Worm (Caenorhabditis elegans) whole organism, late embryonic: Measurements from ENCODE around the gene T25B9.9.

Experiments used
- F13H6.1 ChIP-seq: sonication (generic microtip); optimal IDR thresholded peaks from 2 replicates; lab custom pipeline; 2016; ENCODE audit warnings: missing genetic modification characterization, missing compliant biosample characterization
- K02D7.2 ChIP-seq: sonication (generic microtip); optimal IDR thresholded peaks from 2 replicates; lab custom pipeline; 2017; ENCODE audit warnings: mild to moderate bottlenecking, missing genetic modification characterization, missing compliant biosample characterization
- T23F11.4 ChIP-seq: fragments of 200-800 bp; sonication (Bioruptor generic); optimal IDR thresholded peaks from 2 replicates; lab custom pipeline; 2018; ENCODE audit warnings: mild to moderate bottlenecking, missing genetic modification characterization, missing compliant biosample characterization
- ahr-1 ChIP-seq: sonication (generic microtip); optimal IDR thresholded peaks from 2 replicates; lab custom pipeline; 2016; ENCODE audit warnings: missing genetic modification characterization, missing compliant biosample characterization
- ama-1 ChIP-seq: fragments of 150-350 bp; optimal IDR thresholded peaks from 2 replicates; lab custom pipeline; 2014
- ceh-14 ChIP-seq: sonication (generic microtip); optimal IDR thresholded peaks from 2 replicates; lab custom pipeline; 2016; ENCODE audit warnings: missing genotype, missing genetic modification characterization, missing compliant biosample characterization
- ceh-2 ChIP-seq: sonication (generic microtip); optimal IDR thresholded peaks from 2 replicates; lab custom pipeline; 2016; ENCODE audit warnings: missing genotype, missing genetic modification characterization, missing compliant biosample characterization
- ceh-45 ChIP-seq: fragments of 200-800 bp; sonication (Bioruptor generic); IDR thresholded peaks from 2 replicates; pipeline ENCODE4 v1.3.6; 2022; ENCODE audit warnings: missing genetic modification reagents, missing genetic modification characterization, missing compliant biosample characterization
- ceh-48 ChIP-seq: sonication (generic microtip); optimal IDR thresholded peaks from 2 replicates; lab custom pipeline; 2016; ENCODE audit warnings: missing genetic modification characterization, inconsistent platforms, missing compliant biosample characterization
- che-1 ChIP-seq: sonication (generic microtip); optimal IDR thresholded peaks from 2 replicates; lab custom pipeline; 2016; ENCODE audit warnings: mild to moderate bottlenecking, missing genetic modification characterization, missing compliant biosample characterization
- elt-2 ChIP-seq: sonication (generic microtip); optimal IDR thresholded peaks from 2 replicates; lab custom pipeline; 2016; ENCODE audit warnings: missing genetic modification reagents, missing genetic modification characterization, missing compliant biosample characterization
- elt-4 ChIP-seq: sonication (generic microtip); optimal IDR thresholded peaks from 2 replicates; lab custom pipeline; 2016; ENCODE audit warnings: missing genetic modification characterization, missing compliant biosample characterization
- ets-4 ChIP-seq: sonication (generic microtip); optimal IDR thresholded peaks from 2 replicates; lab custom pipeline; 2016; ENCODE audit warnings: missing genetic modification characterization, missing compliant biosample characterization
- eyg-1 ChIP-seq: sonication (generic microtip); optimal IDR thresholded peaks from 2 replicates; lab custom pipeline; 2016; ENCODE audit warnings: missing genotype, missing genetic modification characterization, missing compliant biosample characterization
- fax-1 ChIP-seq: sonication (generic microtip); optimal IDR thresholded peaks from 2 replicates; lab custom pipeline; 2016; ENCODE audit warnings: missing genotype, missing genetic modification characterization, missing compliant biosample characterization
- fkh-10 ChIP-seq: fragments of 150-350 bp; optimal IDR thresholded peaks from 2 replicates; lab custom pipeline; 2014; ENCODE audit warnings: missing biosample characterization, missing genetic modification reagents, missing genetic modification characterization
- fkh-6 ChIP-seq: sonication (generic microtip); optimal IDR thresholded peaks from 2 replicates; lab custom pipeline; 2016; ENCODE audit warnings: missing genetic modification characterization, missing compliant biosample characterization
- gmeb-2 ChIP-seq: sonication (generic microtip); optimal IDR thresholded peaks from 2 replicates; lab custom pipeline; 2016; ENCODE audit warnings: missing genetic modification characterization, inconsistent platforms, missing compliant biosample characterization
- hlh-15 ChIP-seq: sonication (generic microtip); optimal IDR thresholded peaks from 2 replicates; lab custom pipeline; 2016; ENCODE audit warnings: missing genetic modification characterization, missing compliant biosample characterization
- hlh-30 ChIP-seq: sonication (generic microtip); optimal IDR thresholded peaks from 2 replicates; lab custom pipeline; 2017; ENCODE audit warnings: antibody characterized with exemption, missing genetic modification characterization, missing compliant biosample characterization; ENCODE audit not compliant: insufficient read depth
- hlh-8 ChIP-seq: sonication (generic microtip); optimal IDR thresholded peaks from 2 replicates; lab custom pipeline; 2016; ENCODE audit warnings: missing genotype, missing genetic modification characterization, missing compliant biosample characterization
- lin-11 ChIP-seq: fragments of 200-800 bp; sonication (Bioruptor generic); optimal IDR thresholded peaks from 2 replicates; lab custom pipeline; 2018; ENCODE audit warnings: mild to moderate bottlenecking, missing genetic modification characterization, missing compliant biosample characterization
- madf-2 ChIP-seq: sonication (generic microtip); optimal IDR thresholded peaks from 2 replicates; lab custom pipeline; 2017; ENCODE audit warnings: missing genetic modification characterization, missing compliant biosample characterization
- nhr-11 ChIP-seq: fragments of 150-350 bp; optimal IDR thresholded peaks from 2 replicates; lab custom pipeline; 2014; ENCODE audit warnings: missing biosample characterization, missing genetic modification characterization
- nhr-232 ChIP-seq: sonication (generic microtip); optimal IDR thresholded peaks from 2 replicates; lab custom pipeline; 2016; ENCODE audit warnings: missing genetic modification characterization, missing compliant biosample characterization
- pat-9 ChIP-seq: fragments of 200-800 bp; sonication (Bioruptor generic); optimal IDR thresholded peaks from 2 replicates; lab custom pipeline; 2018; ENCODE audit warnings: mild to moderate bottlenecking, missing genetic modification characterization, moderate library complexity, missing compliant biosample characterization
- pha-4 ChIP-seq: fragments of 150-350 bp; optimal IDR thresholded peaks from 2 replicates; lab custom pipeline; 2018; ENCODE audit warnings: missing biosample characterization, missing genetic modification reagents, missing genetic modification characterization
- pqm-1 ChIP-seq: sonication (generic microtip); optimal IDR thresholded peaks from 2 replicates; lab custom pipeline; 2016; ENCODE audit warnings: missing genetic modification characterization, missing compliant biosample characterization
- pros-1 ChIP-seq: fragments of 150-350 bp; optimal IDR thresholded peaks from 2 replicates; lab custom pipeline; 2014; ENCODE audit warnings: missing biosample characterization, missing genetic modification reagents, missing genetic modification characterization
- ref-2 ChIP-seq: sonication (generic microtip); optimal IDR thresholded peaks from 2 replicates; lab custom pipeline; 2016; ENCODE audit warnings: missing genetic modification characterization, missing compliant biosample characterization
- sdc-2 ChIP-seq: sonication (generic microtip); optimal IDR thresholded peaks from 2 replicates; lab custom pipeline; 2016; ENCODE audit warnings: missing genotype, missing genetic modification characterization, missing compliant biosample characterization
- syd-9 ChIP-seq: sonication (generic microtip); optimal IDR thresholded peaks from 2 replicates; lab custom pipeline; 2016; ENCODE audit warnings: mild to moderate bottlenecking, missing genetic modification characterization, moderate library complexity, missing compliant biosample characterization
- tbx-7 ChIP-seq: sonication (generic microtip); optimal IDR thresholded peaks from 2 replicates; lab custom pipeline; 2016; ENCODE audit warnings: missing genotype, missing genetic modification characterization, missing compliant biosample characterization
- ttx-3 ChIP-seq: sonication (generic microtip); optimal IDR thresholded peaks from 2 replicates; lab custom pipeline; 2016; ENCODE audit warnings: missing genetic modification reagents, missing genetic modification characterization, missing compliant biosample characterization
- unc-42 ChIP-seq: sonication (generic microtip); optimal IDR thresholded peaks from 2 replicates; lab custom pipeline; 2016; ENCODE audit warnings: missing genotype, missing genetic modification characterization, missing compliant biosample characterization
- unc-55 ChIP-seq: sonication (generic microtip); optimal IDR thresholded peaks from 2 replicates; lab custom pipeline; 2017; ENCODE audit warnings: missing biosample characterization, missing genetic modification reagents, missing genetic modification characterization

Gene T25B9.9

DNA sequence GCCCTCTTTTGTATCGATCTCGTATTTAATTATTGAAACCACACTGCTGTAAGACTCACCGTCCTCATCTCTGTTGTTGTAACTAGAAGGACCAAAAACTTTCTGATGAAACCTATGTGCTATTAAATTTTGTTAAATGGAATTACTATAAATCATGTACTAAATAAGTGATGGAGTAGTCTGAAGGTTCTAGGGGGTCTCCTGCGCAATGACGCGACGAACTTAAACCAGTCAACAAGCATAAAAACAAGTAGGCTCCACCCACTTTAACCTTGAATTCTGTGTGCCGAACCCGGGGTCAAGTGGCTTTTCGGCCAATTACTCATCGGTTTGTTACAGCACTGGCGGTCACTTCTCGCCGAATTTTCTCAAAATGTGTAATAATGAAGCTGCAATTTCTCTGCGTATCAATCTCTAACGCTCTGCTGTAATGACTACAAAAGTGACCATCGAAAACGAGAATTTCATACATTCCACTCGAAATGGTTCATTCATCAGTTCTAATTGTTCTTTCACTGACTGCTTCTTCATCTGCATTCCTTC lies 32.4 kb upstream of the T25B9.9 start, which contains the start of gene grl-21:
Gene grl-21 (plus strand): TSS at position 464 of the 543 bp plus-strand sequence.
- TF ChIP-seq ama-1 (lab: Kevin White, UChicago) (no peak), pqm-1 (no peak), nhr-11 (tag; lab: Kevin White, UChicago) (no peak), unc-42 (tag; lab: Kevin White, UChicago) (no peak), hlh-15 (no peak), F13H6.1 (tag; lab: Kevin White, UChicago) (no peak), ref-2 (no peak)

DNA sequence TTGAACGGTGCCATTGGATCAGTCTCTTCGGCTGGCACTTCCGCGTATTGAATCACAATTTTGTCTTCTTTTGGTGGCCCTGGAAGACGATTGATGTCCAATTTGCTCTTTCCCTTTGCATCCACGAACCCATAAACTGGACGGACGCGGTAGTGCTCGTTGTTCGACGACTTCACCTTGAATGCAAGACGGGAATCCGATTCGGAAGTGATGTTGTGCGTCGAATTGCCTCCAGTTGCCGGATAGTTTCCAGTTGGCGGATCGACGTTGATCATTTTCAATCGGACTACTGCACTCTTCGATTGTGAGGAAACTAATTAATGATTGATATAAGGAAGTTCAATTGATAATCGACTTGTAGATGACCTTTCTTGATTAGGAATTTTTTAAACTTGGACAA lies 31.1 kb upstream of the T25B9.9 start, which contains the start of gene ssp-34:
Gene ssp-34 (minus strand): TSS at position 275 of the 400 bp plus-strand sequence.
- TF ChIP-seq fkh-6 (tag; lab: Kevin White, UChicago), result no peak
- TF ChIP-seq unc-42 (tag; lab: Kevin White, UChicago), result no peak
- no peak for TF ChIP-seq K02D7.2 (tag; lab: Kevin White, UChicago)
- TF ChIP-seq ttx-3 (tag; lab: Kevin White, UChicago), result no peak
- no peak for TF ChIP-seq madf-2 (tag; lab: Kevin White, UChicago)
- no peak for TF ChIP-seq nhr-232 (tag; lab: Kevin White, UChicago)
- no peak for TF ChIP-seq unc-55 (GFP tag; lab: Kevin White, UChicago)
- no peak for TF ChIP-seq ama-1 (lab: Kevin White, UChicago)
- no peak for TF ChIP-seq sdc-2 (tag; lab: Kevin White, UChicago)
- no peak for TF ChIP-seq syd-9 (tag; lab: Kevin White, UChicago)
- no peak for TF ChIP-seq che-1 (tag; lab: Kevin White, UChicago)
- TF ChIP-seq lin-11 (tag; lab: Kevin White, UChicago), result no peak
- no peak for TF ChIP-seq ets-4 (tag; lab: Kevin White, UChicago)
- no peak for TF ChIP-seq ref-2
- TF ChIP-seq pha-4 (tag; lab: Kevin White, UChicago), result no peak

DNA sequence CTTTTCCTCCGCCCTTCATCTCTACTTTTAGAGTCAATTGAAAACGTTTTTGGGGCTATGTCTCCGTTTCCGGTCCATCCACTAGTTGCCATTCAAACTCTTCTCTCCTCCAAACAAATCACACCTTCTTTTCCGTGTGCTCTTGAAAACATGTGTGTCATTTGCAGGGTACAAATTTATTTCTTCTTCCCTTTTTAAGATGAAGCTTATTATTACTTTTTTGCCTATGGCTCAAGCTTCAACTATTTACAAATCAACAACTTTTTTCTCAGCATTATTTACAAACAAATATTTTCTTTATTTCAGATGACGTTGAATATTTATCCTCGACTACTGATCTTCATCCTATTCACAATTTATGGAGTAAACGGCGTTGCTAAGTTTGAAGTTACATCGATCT lies 25.0 kb upstream of the T25B9.9 start, which contains the start of gene T25B9.3:
Gene T25B9.3 (plus strand): TSS at position 301 of the 400 bp plus-strand sequence.
- TF ChIP-seq fkh-10 (GFP tag; lab: Kevin White, UChicago), result no peak
- no peak for TF ChIP-seq ceh-45 (GFP tag; lab: Robert Waterston, UW)
- no peak for TF ChIP-seq elt-2 (tag; lab: Kevin White, UChicago)
- TF ChIP-seq unc-55 (GFP tag; lab: Kevin White, UChicago), result no peak
- no peak for TF ChIP-seq pat-9 (tag; lab: Kevin White, UChicago)
- no peak for TF ChIP-seq eyg-1
- TF ChIP-seq hlh-8 (tag; lab: Kevin White, UChicago), result no peak
- no peak for TF ChIP-seq unc-42 (tag; lab: Kevin White, UChicago)
- no peak for TF ChIP-seq ceh-48 (tag; lab: Kevin White, UChicago)
- TF ChIP-seq pqm-1, result no peak
- no peak for TF ChIP-seq nhr-232 (tag; lab: Kevin White, UChicago)
- no peak for TF ChIP-seq ceh-14 (tag; lab: Kevin White, UChicago)
- TF ChIP-seq gmeb-2 (tag; lab: Kevin White, UChicago), result no peak
- TF ChIP-seq T23F11.4 (GFP tag; lab: Kevin White, UChicago), result no peak
- TF ChIP-seq elt-4 (tag; lab: Kevin White, UChicago), result no peak
- no peak for TF ChIP-seq ceh-2 (tag; lab: Kevin White, UChicago)
- TF ChIP-seq K02D7.2 (tag; lab: Kevin White, UChicago), result no peak
- TF ChIP-seq tbx-7, result no peak
- TF ChIP-seq pha-4 (tag; lab: Kevin White, UChicago), result no peak

DNA sequence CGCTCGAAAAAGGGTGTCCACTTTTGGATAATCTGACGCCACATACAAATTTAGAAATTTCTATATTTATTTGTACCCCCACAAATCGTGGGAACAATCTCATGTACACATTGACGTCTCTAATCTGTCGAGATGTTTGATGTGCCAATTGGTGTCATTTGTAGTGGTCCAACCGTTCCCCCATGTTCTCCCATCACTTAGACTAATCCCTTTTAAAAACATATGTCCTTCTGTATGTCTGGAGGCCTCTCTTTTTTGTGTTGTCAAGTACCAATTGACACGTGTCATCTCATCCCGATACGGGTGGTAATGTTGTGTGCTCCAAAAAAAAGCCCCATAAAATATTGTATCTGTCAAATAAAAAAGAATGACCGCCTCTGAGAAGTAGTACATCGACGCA lies 24.1 kb upstream of the T25B9.9 start:
- no peak for TF ChIP-seq K02D7.2 (tag; lab: Kevin White, UChicago)

DNA sequence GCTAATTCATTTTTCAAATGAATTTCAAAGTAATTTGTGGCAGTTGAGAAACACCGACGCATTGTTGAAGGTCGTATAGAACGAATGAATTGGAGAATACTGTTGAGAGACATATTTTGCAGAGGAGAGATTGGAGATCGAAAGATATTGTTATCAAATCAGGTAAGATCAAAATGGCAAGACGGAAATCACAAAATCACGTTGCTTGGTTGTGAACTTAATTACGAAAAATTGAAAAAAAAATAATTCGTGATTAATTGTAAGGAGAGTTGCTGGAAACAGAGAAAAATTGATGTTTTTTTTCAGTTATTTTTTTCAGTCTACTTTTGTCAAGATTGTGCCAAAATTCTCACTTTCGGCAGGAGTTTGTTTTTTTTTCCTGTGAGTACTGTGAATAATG lies 19.4 kb upstream of the T25B9.9 start, which contains the start of gene T25B9.1:
Gene T25B9.1 (minus strand): TSS at position 101 of the 400 bp plus-strand sequence.
- TF ChIP-seq ttx-3 (tag; lab: Kevin White, UChicago), result no peak
- TF ChIP-seq fax-1 (tag; lab: Kevin White, UChicago), result no peak
- no peak for TF ChIP-seq hlh-30
- no peak for TF ChIP-seq F13H6.1 (tag; lab: Kevin White, UChicago)
- no peak for TF ChIP-seq hlh-8 (tag; lab: Kevin White, UChicago)
- TF ChIP-seq pros-1 (tag; lab: Kevin White, UChicago), result no peak
- TF ChIP-seq ahr-1, result no peak
